Worm (Caenorhabditis elegans): Measurements from ENCODE around the gene trx-5.
A peak's percentile ranks its signal among the peaks of the same experiment; 100 is the strongest.

Gene trx-5

ce11 chrV:1495752-1496151 is 38.5 kb downstream of the trx-5 start:
- TF ChIP-seq C34B4.2 (tag; optimal IDR thresholded peaks at IDR 0.05), result no peak
- no peak for TF ChIP-seq dsc-1 (tag; optimal IDR thresholded peaks at IDR 0.05)
- TF ChIP-seq lin-35 (GFP tag; optimal IDR thresholded peaks at IDR 0.05), result no peak
- TF ChIP-seq ceh-90 (tag; optimal IDR thresholded peaks at IDR 0.05), result no peak
- no peak for TF ChIP-seq hlh-17 (GFP tag; optimal IDR thresholded peaks at IDR 0.05; ENCODE audit: borderline replicate concordance)
- TF ChIP-seq irx-1 (tag; optimal IDR thresholded peaks at IDR 0.05), result no peak
- no peak for TF ChIP-seq nhr-237 (tag; optimal IDR thresholded peaks at IDR 0.05)
- TF ChIP-seq lin-15B (tag; optimal IDR thresholded peaks at IDR 0.05), result no peak
- TF ChIP-seq nhr-47 (tag; optimal IDR thresholded peaks at IDR 0.05), result no peak
- no peak for TF ChIP-seq egl-27 (tag; optimal IDR thresholded peaks at IDR 0.05)
- no peak for TF ChIP-seq lir-3 (tag; optimal IDR thresholded peaks at IDR 0.05; ENCODE audit: poor library complexity)
- TF ChIP-seq nhr-12 (tag; optimal IDR thresholded peaks at IDR 0.05), result no peak
- TF ChIP-seq efl-1 (optimal IDR thresholded peaks at IDR 0.05), result no peak
- no peak for TF ChIP-seq efl-1 (GFP tag; optimal IDR thresholded peaks at IDR 0.05 in 1 of 2)
- TF ChIP-seq nhr-90 (tag; optimal IDR thresholded peaks at IDR 0.05; ENCODE audit: poor library complexity), result no peak
- TF ChIP-seq ceh-82 (tag; optimal IDR thresholded peaks at IDR 0.05), result no peak
- TF ChIP-seq alr-1 (tag; optimal IDR thresholded peaks at IDR 0.05; ENCODE audit: borderline replicate concordance), result no peak

DNA sequence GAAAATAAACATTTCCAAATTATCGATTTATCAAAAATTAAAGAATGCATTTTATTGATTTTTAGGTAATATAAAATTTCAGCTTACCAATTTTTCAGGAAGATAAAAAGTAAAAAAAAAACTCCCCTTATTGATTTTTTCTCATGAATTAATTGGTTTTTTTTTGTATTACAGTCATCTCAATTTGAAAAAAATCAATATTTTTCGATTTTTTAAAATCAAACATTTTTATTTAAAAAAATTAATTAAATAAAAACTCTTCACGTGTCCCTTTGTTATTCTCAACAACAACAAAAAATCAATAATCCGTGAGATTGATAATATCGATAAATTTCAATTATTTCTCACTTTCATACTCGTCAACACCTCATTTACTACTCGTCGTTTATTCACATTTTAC is 38.9 kb downstream of the trx-5 start, which contains the start of gene C38C3.3:
Gene C38C3.3, plus strand, starts transcription at position 301 of the 400 bp plus-strand sequence.
- TF ChIP-seq lin-13 (GFP tag; optimal IDR thresholded peaks at IDR 0.05), result no peak
- TF ChIP-seq mep-1 (tag; optimal IDR thresholded peaks at IDR 0.05), result no peak
- TF ChIP-seq C34B4.2 (tag; optimal IDR thresholded peaks at IDR 0.05), result no peak
- no peak for TF ChIP-seq nhr-237 (tag; optimal IDR thresholded peaks at IDR 0.05)
- TF ChIP-seq fkh-10 (GFP tag; optimal IDR thresholded peaks at IDR 0.05), result no peak
- no peak for TF ChIP-seq fos-1 (tag; optimal IDR thresholded peaks at IDR 0.05)
- TF ChIP-seq aha-1 (tag; optimal IDR thresholded peaks at IDR 0.05), result no peak
- no peak for TF ChIP-seq alr-1 (tag; optimal IDR thresholded peaks at IDR 0.05; ENCODE audit: borderline replicate concordance)
- no peak for TF ChIP-seq rnt-1 (tag; optimal IDR thresholded peaks at IDR 0.05)
- TF ChIP-seq ceh-90 (tag; optimal IDR thresholded peaks at IDR 0.05), result no peak

DNA sequence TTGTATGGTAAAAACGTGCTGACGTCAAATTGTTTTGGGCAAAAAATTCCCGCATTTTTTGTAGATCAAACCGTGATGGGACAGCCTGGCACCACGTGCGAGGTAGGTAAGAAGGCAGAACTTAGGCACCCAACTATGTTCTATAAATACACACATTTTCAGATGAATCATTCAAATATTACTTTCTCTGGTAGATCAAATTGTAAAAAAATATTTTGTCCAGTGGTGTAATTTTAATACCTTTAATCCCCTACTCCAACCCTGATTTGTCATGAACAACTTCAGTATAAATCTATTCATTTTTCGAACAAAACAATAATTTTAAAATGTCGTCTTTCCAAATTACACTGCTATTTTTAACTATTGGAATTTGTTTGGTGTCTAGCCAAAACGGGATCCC is 39.7 kb downstream of the trx-5 start, which contains the start of gene spig-7:
Gene spig-7, plus strand, starts transcription at position 301 of the 400 bp plus-strand sequence.
- TF ChIP-seq ets-5 (GFP tag; IDR thresholded peaks at IDR 0.05) (no peak), ceh-82 (tag; optimal IDR thresholded peaks at IDR 0.05) (no peak)

DNA sequence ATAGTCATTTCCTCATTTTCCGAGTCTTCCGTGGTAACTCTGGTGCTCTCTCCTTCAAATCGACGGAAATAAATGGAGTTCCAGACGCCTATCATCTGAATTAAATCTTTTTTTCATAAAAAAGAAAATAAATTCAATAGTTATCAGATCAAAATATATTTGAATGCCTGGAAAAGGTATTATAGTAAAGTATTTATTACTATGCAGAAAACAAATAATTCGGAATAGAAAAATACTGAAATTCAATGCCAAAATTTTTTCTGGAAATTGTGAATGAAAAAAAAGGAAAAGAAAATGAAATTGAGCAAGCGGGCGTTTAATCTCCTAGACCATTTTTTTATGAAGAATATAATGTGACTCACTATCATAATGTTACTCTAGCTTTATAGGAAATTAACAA is 42.7 kb downstream of the trx-5 start, which contains the start of gene C38C3.6:
Gene C38C3.6, minus strand, starts transcription at position 101 of the 400 bp plus-strand sequence.
- no peak for TF ChIP-seq sup-37 (GFP tag; optimal IDR thresholded peaks at IDR 0.05)
- TF ChIP-seq unc-98 (GFP tag; IDR thresholded peaks at IDR 0.05), result no peak
- TF ChIP-seq lsy-2 (tag; optimal IDR thresholded peaks at IDR 0.05), result no peak
- TF ChIP-seq jun-1 (tag; optimal IDR thresholded peaks at IDR 0.05), result no peak
- TF ChIP-seq nhr-76 (tag; optimal IDR thresholded peaks at IDR 0.05), result no peak
- no peak for TF ChIP-seq dpl-1 (GFP tag; optimal IDR thresholded peaks at IDR 0.05)
- no peak for TF ChIP-seq tlp-1 (tag; optimal IDR thresholded peaks at IDR 0.05)
- no peak for TF ChIP-seq C16A3.4 (tag; optimal IDR thresholded peaks at IDR 0.05)
- TF ChIP-seq skn-1 (tag; optimal IDR thresholded peaks at IDR 0.05), result no peak
- no peak for TF ChIP-seq blmp-1 (tag; optimal IDR thresholded peaks at IDR 0.05)
- TF ChIP-seq elt-3 (tag; optimal IDR thresholded peaks at IDR 0.05), result no peak
- no peak for TF ChIP-seq ztf-4 (tag; optimal IDR thresholded peaks at IDR 0.05)
- no peak for TF ChIP-seq C34B4.2 (tag; optimal IDR thresholded peaks at IDR 0.05)

ce11 chrV:1488642-1489041 is 45.6 kb downstream of the trx-5 start:
- peak; percentile 53 for TF ChIP-seq nhr-47 (tag; optimal IDR thresholded peaks at IDR 0.05)
- peak; percentile 51 for TF ChIP-seq nhr-71 (tag; optimal IDR thresholded peaks at IDR 0.05)
- TF ChIP-seq efl-1 (optimal IDR thresholded peaks at IDR 0.05), result no peak
- peak in 1 of 2 experiments; percentile 67 for TF ChIP-seq efl-1 (GFP tag; optimal IDR thresholded peaks at IDR 0.05 in 1 of 2)
- TF ChIP-seq lin-14 (GFP tag; optimal IDR thresholded peaks at IDR 0.05), result peak; percentile 56
- TF ChIP-seq fkh-8 (tag; optimal IDR thresholded peaks at IDR 0.05), result peak; percentile 59
- TF ChIP-seq dsc-1 (tag; optimal IDR thresholded peaks at IDR 0.05), result peak; percentile 71
- no peak for TF ChIP-seq mab-9 (GFP tag; IDR thresholded peaks at IDR 0.05)
- TF ChIP-seq hlh-17 (GFP tag; optimal IDR thresholded peaks at IDR 0.05; ENCODE audit: borderline replicate concordance), result no peak
